Worm (Caenorhabditis elegans) whole organism, young adult: ENCODE measurements around the gene pcf-11.

Experiments used
- B0035.1 ChIP-seq: sonication (generic microtip); optimal IDR thresholded peaks from 2 replicates; lab custom pipeline; 2016; ENCODE audit warnings: missing genetic modification characterization, mild to moderate bottlenecking, missing compliant biosample characterization, missing genotype, missing genetic modification reagents
- B0261.1 ChIP-seq: sonication (generic microtip); optimal IDR thresholded peaks from 2 replicates; lab custom pipeline; 2016; ENCODE audit warnings: mild to moderate bottlenecking, missing genetic modification characterization, moderate library complexity, missing compliant biosample characterization
- C17E4.6 ChIP-seq: fragments of 200-800 bp; sonication (Bioruptor generic); IDR thresholded peaks from 2 replicates; pipeline ENCODE4 v1.3.6; 2022; ENCODE audit warnings: missing genetic modification reagents, missing genetic modification characterization, missing compliant biosample characterization
- F10E7.11 ChIP-seq: sonication (generic microtip); optimal IDR thresholded peaks from 2 replicates; lab custom pipeline; 2017; ENCODE audit warnings: mild to moderate bottlenecking, missing genetic modification characterization, moderate library complexity, missing compliant biosample characterization
- F37B4.10 ChIP-seq: fragments of 200-800 bp; sonication (Bioruptor generic); IDR thresholded peaks from 2 replicates; pipeline ENCODE4 v1.3.6; 2022; ENCODE audit warnings: missing genetic modification characterization, missing compliant biosample characterization
- F39B2.1 ChIP-seq: fragments of 200-800 bp; sonication (Bioruptor generic); IDR thresholded peaks from 2 replicates; pipeline ENCODE4 v1.3.6; 2022; ENCODE audit warnings: missing genetic modification reagents, missing genetic modification characterization, missing compliant biosample characterization
- F55B11.4 ChIP-seq: sonication (generic microtip); optimal IDR thresholded peaks from 2 replicates; lab custom pipeline; 2016; ENCODE audit warnings: missing compliant biosample characterization, missing genetic modification characterization, borderline replicate concordance; ENCODE audit not compliant: insufficient read depth
- T26A5.8 ChIP-seq: sonication (generic microtip); optimal IDR thresholded peaks from 2 replicates; lab custom pipeline; 2016; ENCODE audit warnings: missing genetic modification characterization, missing compliant biosample characterization
- Y56A3A.18 ChIP-seq: fragments of 200-800 bp; sonication (Bioruptor generic); IDR thresholded peaks from 2 replicates; pipeline ENCODE4 v1.3.6; 2022; ENCODE audit warnings: missing genetic modification reagents, missing genetic modification characterization, missing compliant biosample characterization
- Y67H2A.10 ChIP-seq: fragments of 200-800 bp; sonication (Bioruptor generic); conservative IDR thresholded peaks from 2 replicates; pipeline ENCODE4 v1.3.6; 2022; ENCODE audit warnings: missing genetic modification reagents, missing genetic modification characterization, missing compliant biosample characterization
- ZK185.1 ChIP-seq: sonication (generic microtip); optimal IDR thresholded peaks from 2 replicates; lab custom pipeline; 2016; ENCODE audit warnings: mild to moderate bottlenecking, missing genetic modification characterization, missing compliant biosample characterization; ENCODE audit not compliant: poor library complexity, severe bottlenecking
- aptf-3 ChIP-seq: fragments of 200-800 bp; sonication (Bioruptor generic); IDR thresholded peaks from 2 replicates; pipeline ENCODE4 v1.3.6; 2022; ENCODE audit warnings: missing genetic modification characterization, missing compliant biosample characterization
- athp-1 ChIP-seq: sonication (generic microtip); optimal IDR thresholded peaks from 2 replicates; lab custom pipeline; 2017; ENCODE audit warnings: mild to moderate bottlenecking, missing genetic modification characterization, missing compliant biosample characterization
- bed-1 ChIP-seq: fragments of 200-800 bp; sonication (Bioruptor generic); IDR thresholded peaks from 2 replicates; pipeline ENCODE4 v1.3.6; 2022; ENCODE audit warnings: missing genetic modification reagents, missing genetic modification characterization, missing compliant biosample characterization
- ccch-3 ChIP-seq: fragments of 200-800 bp; sonication (Bioruptor generic); optimal IDR thresholded peaks from 2 replicates; lab custom pipeline; 2018; ENCODE audit warnings: mild to moderate bottlenecking, missing genetic modification characterization, missing compliant biosample characterization
- cebp-1 ChIP-seq, 2 experiments: fragments of 200-800 bp in 1 of 2; sonication (Bioruptor generic) in 1 of 2; sonication (generic microtip) in 1 of 2; IDR thresholded peaks in 1 of 2; optimal IDR thresholded peaks in 1 of 2; 2 replicates each; pipeline versions ENCODE4 v1.3.6 to Lab custom; 2017 to 2022; ENCODE audit warnings: missing compliant biosample characterization in 2 of 2, missing genetic modification characterization in 2 of 2, mild to moderate bottlenecking in 1 of 2, missing genetic modification reagents in 1 of 2, moderate library complexity in 1 of 2
- cebp-2 ChIP-seq: fragments of 200-800 bp; sonication (Bioruptor generic); IDR thresholded peaks from 2 replicates; pipeline ENCODE4 v1.3.6; 2022; ENCODE audit warnings: missing genetic modification characterization, missing compliant biosample characterization
- die-1 ChIP-seq: sonication (generic microtip); optimal IDR thresholded peaks from 2 replicates; lab custom pipeline; 2016; ENCODE audit warnings: missing genotype, mild to moderate bottlenecking, missing genetic modification characterization, missing compliant biosample characterization
- dpff-1 ChIP-seq: sonication (generic microtip); optimal IDR thresholded peaks from 2 replicates; lab custom pipeline; 2017; ENCODE audit warnings: mild to moderate bottlenecking, missing genetic modification characterization, missing compliant biosample characterization
- efl-1 ChIP-seq: fragments of 150-350 bp; optimal IDR thresholded peaks from 2 replicates; lab custom pipeline; 2014; ENCODE audit warnings: missing biosample characterization, missing genetic modification reagents, missing genetic modification characterization
- egrh-3 ChIP-seq: fragments of 200-800 bp; sonication (Bioruptor generic); IDR thresholded peaks from 2 replicates; pipeline ENCODE4 v1.3.6; 2022; ENCODE audit warnings: missing genetic modification reagents, missing genetic modification characterization, missing compliant biosample characterization
- ets-4 ChIP-seq: fragments of 200-800 bp; sonication (Bioruptor generic); optimal IDR thresholded peaks from 2 replicates; lab custom pipeline; 2018; ENCODE audit warnings: mild to moderate bottlenecking, missing genetic modification characterization, missing compliant biosample characterization
- fkh-3 ChIP-seq: sonication (generic microtip); optimal IDR thresholded peaks from 2 replicates; lab custom pipeline; 2016; ENCODE audit warnings: mild to moderate bottlenecking, missing genetic modification characterization, missing compliant biosample characterization
- hmg-20 ChIP-seq: fragments of 200-800 bp; sonication (Bioruptor generic); IDR thresholded peaks from 2 replicates; pipeline ENCODE4 v1.3.6; 2022; ENCODE audit warnings: missing genetic modification reagents, missing genetic modification characterization, missing compliant biosample characterization
- lin-26 ChIP-seq: fragments of 200-800 bp; sonication (Bioruptor generic); IDR thresholded peaks from 2 replicates; pipeline ENCODE4 v1.3.6; 2022; ENCODE audit warnings: missing genetic modification reagents, missing genetic modification characterization, missing compliant biosample characterization
- lin-35 ChIP-seq, 3 experiments: fragments of 150-350 bp in 2 of 3; sonication (generic microtip) in 1 of 3; optimal IDR thresholded peaks; 2 replicates each; lab custom pipeline; 2014 to 2018; ENCODE audit warnings: missing biosample characterization in 3 of 3, missing genetic modification characterization in 3 of 3, missing genetic modification reagents in 3 of 3
- lsl-1 ChIP-seq: fragments of 200-800 bp; sonication (Bioruptor generic); optimal IDR thresholded peaks from 2 replicates; lab custom pipeline; 2018; ENCODE audit warnings: mild to moderate bottlenecking, missing genetic modification characterization, moderate library complexity, missing compliant biosample characterization
- madf-8 ChIP-seq: fragments of 200-800 bp; sonication (Bioruptor generic); conservative IDR thresholded peaks from 2 replicates; pipeline ENCODE4 v1.3.6; 2022; ENCODE audit warnings: missing genetic modification reagents, missing genetic modification characterization, missing compliant biosample characterization
- mel-28 ChIP-seq: sonication (generic microtip); optimal IDR thresholded peaks from 2 replicates; lab custom pipeline; 2016; ENCODE audit warnings: borderline replicate concordance, mild to moderate bottlenecking, missing genetic modification characterization, missing compliant biosample characterization
- mes-4 ChIP-seq: sonication (generic microtip); optimal IDR thresholded peaks from 2 replicates; lab custom pipeline; 2016; ENCODE audit warnings: missing genotype, missing genetic modification characterization, missing compliant biosample characterization
- mxl-1 ChIP-seq: sonication (generic microtip); optimal IDR thresholded peaks from 2 replicates; lab custom pipeline; 2016; ENCODE audit warnings: missing genetic modification characterization, missing compliant biosample characterization
- nhr-120 ChIP-seq: fragments of 200-800 bp; sonication (Bioruptor generic); IDR thresholded peaks from 2 replicates; pipeline ENCODE4 v1.3.6; 2022; ENCODE audit warnings: missing genetic modification characterization, missing compliant biosample characterization
- nhr-179 ChIP-seq: sonication (generic microtip); optimal IDR thresholded peaks from 2 replicates; lab custom pipeline; 2016; ENCODE audit warnings: mild to moderate bottlenecking, missing genetic modification characterization, missing compliant biosample characterization
- nhr-90 ChIP-seq: sonication (generic microtip); optimal IDR thresholded peaks from 2 replicates; lab custom pipeline; 2016; ENCODE audit warnings: missing genotype, mild to moderate bottlenecking, missing genetic modification characterization, missing compliant biosample characterization
- pbrm-1 ChIP-seq: fragments of 200-800 bp; sonication (Bioruptor generic); IDR thresholded peaks from 2 replicates; pipeline ENCODE4 v1.3.6; 2022; ENCODE audit warnings: missing genetic modification reagents, missing genetic modification characterization, missing compliant biosample characterization
- rec-8 ChIP-seq, 2 experiments: sonication (generic microtip); optimal IDR thresholded peaks; 2 replicates each; lab custom pipeline; 2016; ENCODE audit warnings: mild to moderate bottlenecking in 2 of 2, missing genetic modification characterization in 2 of 2, missing genetic modification reagents in 2 of 2, missing genotype in 2 of 2, missing biosample characterization in 1 of 2, missing compliant biosample characterization in 1 of 2, moderate library complexity in 1 of 2
- repo-1 ChIP-seq: sonication (generic microtip); optimal IDR thresholded peaks from 2 replicates; lab custom pipeline; 2017; ENCODE audit warnings: mild to moderate bottlenecking, missing genetic modification characterization, missing compliant biosample characterization
- sdz-38 ChIP-seq: sonication (generic microtip); optimal IDR thresholded peaks from 2 replicates; lab custom pipeline; 2016; ENCODE audit warnings: missing genotype, missing genetic modification characterization, missing compliant biosample characterization
- sea-2 ChIP-seq: fragments of 200-800 bp; sonication (Bioruptor generic); IDR thresholded peaks from 2 replicates; pipeline ENCODE4 v1.3.6; 2022; ENCODE audit warnings: missing genetic modification characterization, missing compliant biosample characterization
- snpc-4 ChIP-seq, 5 experiments: fragments of 150-350 bp in 1 of 5; sonication (generic microtip) in 4 of 5; optimal IDR thresholded peaks; 2 replicates each; lab custom pipeline; 2014 to 2018; ENCODE audit warnings: missing genetic modification characterization in 5 of 5, missing biosample characterization in 3 of 5, antibody characterized with exemption in 2 of 5, mild to moderate bottlenecking in 2 of 5, missing compliant biosample characterization in 2 of 5, missing genotype in 2 of 5, moderate library complexity in 2 of 5, missing genetic modification reagents in 1 of 5
- somi-1 ChIP-seq: fragments of 200-800 bp; sonication (Bioruptor generic); optimal IDR thresholded peaks from 2 replicates; lab custom pipeline; 2018; ENCODE audit warnings: mild to moderate bottlenecking, missing genetic modification characterization, missing compliant biosample characterization
- tbx-9 ChIP-seq: sonication (generic microtip); optimal IDR thresholded peaks from 2 replicates; lab custom pipeline; 2016; ENCODE audit warnings: borderline replicate concordance, missing genetic modification characterization, inconsistent platforms, missing compliant biosample characterization
- unc-130 ChIP-seq: sonication (generic microtip); optimal IDR thresholded peaks from 2 replicates; lab custom pipeline; 2016; ENCODE audit warnings: missing genetic modification reagents, missing genetic modification characterization, missing compliant biosample characterization
- unc-62 ChIP-seq: fragments of 150-350 bp; optimal IDR thresholded peaks from 2 replicates; lab custom pipeline; 2014; ENCODE audit warnings: missing biosample characterization, missing genetic modification reagents, missing genetic modification characterization
- xnd-1 ChIP-seq: sonication (generic microtip); optimal IDR thresholded peaks from 2 replicates; lab custom pipeline; 2016; ENCODE audit warnings: missing genotype, missing genetic modification reagents, missing genetic modification characterization, missing compliant biosample characterization
- ztf-18 ChIP-seq: sonication (generic microtip); optimal IDR thresholded peaks from 2 replicates; lab custom pipeline; 2016; ENCODE audit warnings: missing genotype, mild to moderate bottlenecking, missing genetic modification characterization, missing compliant biosample characterization
- ztf-3 ChIP-seq: fragments of 200-800 bp; sonication (Bioruptor generic); optimal IDR thresholded peaks from 2 replicates; lab custom pipeline; 2018; ENCODE audit warnings: mild to moderate bottlenecking, missing genetic modification characterization, missing compliant biosample characterization

The pcf-11 gene

DNA sequence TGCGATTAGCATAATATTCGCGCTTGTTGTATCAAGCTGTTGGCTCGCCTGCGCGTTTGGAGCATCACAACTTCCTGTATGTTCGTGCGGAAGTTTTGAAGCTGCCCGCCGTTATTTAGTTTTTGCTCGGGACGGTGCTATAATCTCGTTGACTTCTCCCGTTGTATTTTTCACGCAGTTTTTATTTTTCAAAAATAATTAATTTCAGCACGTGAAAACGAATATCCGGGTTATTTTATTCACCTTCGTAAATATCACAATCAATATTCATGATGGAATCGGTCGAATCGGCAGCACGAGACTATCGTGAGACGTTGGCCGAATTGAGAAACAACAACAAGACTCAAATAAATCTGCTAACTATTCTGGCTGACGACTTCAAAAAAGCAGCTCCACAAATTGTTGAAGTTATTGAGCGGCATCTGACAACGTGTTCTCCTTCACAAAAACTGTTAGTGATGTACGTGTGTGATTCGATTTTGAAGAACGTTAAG is 469 bp downstream of the pcf-11 start (continued):
- TF ChIP-seq die-1 (peak; percentile 23), ztf-18 (tag; lab: Kevin White, UChicago) (no peak), C17E4.6 (no peak), xnd-1 (no peak), ets-4 (GFP tag; lab: Kevin White, UChicago) (no peak), athp-1 (peak; percentile 48), bed-1 (GFP tag; lab: Robert Waterston, UW) (no peak), mxl-1 (tag; lab: Kevin White, UChicago) (no peak), ztf-3 (no peak), Y56A3A.18 (GFP tag; lab: Robert Waterston, UW) (peak; percentile 11; the same call in 1 of the 2 replicates), lsl-1 (GFP tag; lab: Kevin White, UChicago) (peak; percentile 14), sea-2 (GFP tag; lab: Robert Waterston, UW) (no peak), hmg-20 (GFP tag; lab: Robert Waterston, UW) (0 out of 2 replicates have a peak, but pooled peaks have one; percentile 5), egrh-3 (GFP tag; lab: Robert Waterston, UW) (no peak), fkh-3 (no peak), unc-130 (GFP tag; lab: Kevin White, UChicago) (no peak), nhr-90 (tag; lab: Kevin White, UChicago) (peak; percentile 45), tbx-9 (tag; lab: Kevin White, UChicago) (peak; percentile 63), Y67H2A.10 (GFP tag; lab: Robert Waterston, UW) (peak; percentile 12; the same call in 1 of the 2 replicates), mel-28 (tag; lab: Kevin White, UChicago) (peak; percentile 37), F10E7.11 (tag; lab: Kevin White, UChicago) (no peak), efl-1 (GFP tag; lab: Kevin White, UChicago) (no peak), lin-26 (GFP tag; lab: Robert Waterston, UW) (no peak), aptf-3 (GFP tag; lab: Robert Waterston, UW) (no peak), somi-1 (GFP tag; lab: Kevin White, UChicago) (no peak), dpff-1 (tag; lab: Kevin White, UChicago) (no peak), T26A5.8 (no peak), nhr-179 (tag; lab: Kevin White, UChicago) (no peak), ZK185.1 (no peak), lin-35 (GFP tag; optimal IDR thresholded peaks at IDR 0.05; lab: Kevin White, UChicago) (peak in 1 of 3 experiments; percentile 20), cebp-1 (GFP tag; IDR thresholded peaks at IDR 0.05; lab: Robert Waterston, UW) (no peak), cebp-1 (tag; optimal IDR thresholded peaks at IDR 0.05; lab: Kevin White, UChicago) (peak; percentile 49), B0261.1 (tag; lab: Kevin White, UChicago) (peak; percentile 19), nhr-120 (GFP tag; lab: Robert Waterston, UW) (0 out of 2 replicates have a peak, but pooled peaks have one; percentile 4), F37B4.10 (GFP tag; lab: Robert Waterston, UW) (no peak), repo-1 (tag; lab: Kevin White, UChicago) (peak; percentile 62), ccch-3 (GFP tag; lab: Kevin White, UChicago) (no peak), F39B2.1 (GFP tag; lab: Robert Waterston, UW) (0 out of 2 replicates have a peak, but pooled peaks have one; percentile 58), sdz-38 (no peak), madf-8 (GFP tag; lab: Robert Waterston, UW) (no peak), F55B11.4 (no peak), pbrm-1 (peak; percentile 45; the same call in 1 of the 2 replicates), unc-62 (no peak), rec-8 (tag; optimal IDR thresholded peaks at IDR 0.05; lab: Kevin White, UChicago) (no peak), cebp-2 (GFP tag; lab: Robert Waterston, UW) (no peak), B0035.1 (tag; lab: Kevin White, UChicago) (peak; percentile 68), snpc-4 (GFP tag; optimal IDR thresholded peaks at IDR 0.05; lab: Kevin White, UChicago) (no peak), snpc-4 (tag; optimal IDR thresholded peaks at IDR 0.05; lab: Kevin White, UChicago) (peak in 2 of 4 experiments; percentile 26 to 43), mes-4 (tag; lab: Kevin White, UChicago) (no peak)
